Fruit fly (Drosophila melanogaster): ENCODE results near the gene CG14316.

DNA sequence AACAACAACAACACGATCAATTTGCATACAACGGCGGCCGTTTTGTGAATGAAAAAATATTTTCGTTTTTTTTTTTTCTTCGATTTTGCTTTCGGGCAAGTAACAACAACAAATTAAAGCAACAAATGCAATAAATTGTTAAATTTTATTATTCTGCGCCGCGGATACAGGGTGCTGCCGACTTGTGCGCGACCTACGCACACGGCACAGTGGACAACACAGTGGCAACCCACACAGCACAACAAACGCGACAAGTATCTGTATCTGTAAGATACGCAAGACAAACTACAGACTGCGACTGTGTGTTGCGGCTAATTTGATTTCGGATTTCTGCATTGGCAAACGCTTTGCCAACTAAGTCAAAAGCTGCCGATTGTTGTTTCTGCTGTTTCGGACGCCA, 44.3 kb upstream of the CG14316 start:
- TF ChIP-seq CG8478 (optimal IDR thresholded peaks at IDR 0.05) = no peak
- no peak for TF ChIP-seq CTCF (optimal IDR thresholded peaks at IDR 0.05)
